Worm (Caenorhabditis elegans) whole organism, young adult: ENCODE data around the gene D1086.2.

Source experiments
- B0035.1 ChIP-seq: sonication (generic microtip); optimal IDR thresholded peaks from 2 replicates; lab custom pipeline; 2016; ENCODE audit warnings: missing genetic modification characterization, mild to moderate bottlenecking, missing compliant biosample characterization, missing genotype, missing genetic modification reagents
- B0261.1 ChIP-seq: sonication (generic microtip); optimal IDR thresholded peaks from 2 replicates; lab custom pipeline; 2016; ENCODE audit warnings: mild to moderate bottlenecking, missing genetic modification characterization, moderate library complexity, missing compliant biosample characterization
- F10E7.11 ChIP-seq: sonication (generic microtip); optimal IDR thresholded peaks from 2 replicates; lab custom pipeline; 2017; ENCODE audit warnings: mild to moderate bottlenecking, missing genetic modification characterization, moderate library complexity, missing compliant biosample characterization
- F39B2.1 ChIP-seq: fragments of 200-800 bp; sonication (Bioruptor generic); IDR thresholded peaks from 2 replicates; pipeline ENCODE4 v1.3.6; 2022; ENCODE audit warnings: missing genetic modification reagents, missing genetic modification characterization, missing compliant biosample characterization
- F57A8.1 ChIP-seq: fragments of 200-800 bp; sonication (Bioruptor generic); optimal IDR thresholded peaks from 2 replicates; lab custom pipeline; 2018; ENCODE audit warnings: mild to moderate bottlenecking, missing genetic modification characterization, moderate library complexity, missing compliant biosample characterization
- F57C9.4 ChIP-seq: sonication (generic microtip); optimal IDR thresholded peaks from 2 replicates; lab custom pipeline; 2017; ENCODE audit warnings: mild to moderate bottlenecking, missing genetic modification characterization, missing compliant biosample characterization
- K12H6.12 ChIP-seq: fragments of 200-800 bp; sonication (Bioruptor generic); optimal IDR thresholded peaks from 2 replicates; lab custom pipeline; 2018; ENCODE audit warnings: mild to moderate bottlenecking, missing genetic modification characterization, missing compliant biosample characterization
- Y56A3A.18 ChIP-seq: fragments of 200-800 bp; sonication (Bioruptor generic); IDR thresholded peaks from 2 replicates; pipeline ENCODE4 v1.3.6; 2022; ENCODE audit warnings: missing genetic modification reagents, missing genetic modification characterization, missing compliant biosample characterization
- ZK185.1 ChIP-seq: sonication (generic microtip); optimal IDR thresholded peaks from 2 replicates; lab custom pipeline; 2016; ENCODE audit warnings: mild to moderate bottlenecking, missing genetic modification characterization, missing compliant biosample characterization; ENCODE audit not compliant: poor library complexity, severe bottlenecking
- akir-1 ChIP-seq: fragments of 200-800 bp; sonication (Bioruptor generic); optimal IDR thresholded peaks from 2 replicates; lab custom pipeline; 2018; ENCODE audit warnings: mild to moderate bottlenecking, missing genetic modification characterization, moderate library complexity, missing compliant biosample characterization
- aptf-2 ChIP-seq: fragments of 200-800 bp; sonication (Bioruptor generic); conservative IDR thresholded peaks from 2 replicates; pipeline ENCODE4 v1.3.6; 2022; ENCODE audit warnings: missing genetic modification reagents, missing genetic modification characterization, missing compliant biosample characterization
- atf-7 ChIP-seq: sonication (generic microtip); optimal IDR thresholded peaks from 2 replicates; lab custom pipeline; 2017; ENCODE audit warnings: mild to moderate bottlenecking, missing genetic modification characterization, missing compliant biosample characterization
- athp-1 ChIP-seq: sonication (generic microtip); optimal IDR thresholded peaks from 2 replicates; lab custom pipeline; 2017; ENCODE audit warnings: mild to moderate bottlenecking, missing genetic modification characterization, missing compliant biosample characterization
- ccch-3 ChIP-seq: fragments of 200-800 bp; sonication (Bioruptor generic); optimal IDR thresholded peaks from 2 replicates; lab custom pipeline; 2018; ENCODE audit warnings: mild to moderate bottlenecking, missing genetic modification characterization, missing compliant biosample characterization
- cebp-2 ChIP-seq: fragments of 200-800 bp; sonication (Bioruptor generic); IDR thresholded peaks from 2 replicates; pipeline ENCODE4 v1.3.6; 2022; ENCODE audit warnings: missing genetic modification characterization, missing compliant biosample characterization
- ceh-100 ChIP-seq: fragments of 200-800 bp; sonication (Bioruptor generic); IDR thresholded peaks from 2 replicates; pipeline ENCODE4 v1.3.6; 2022; ENCODE audit warnings: missing genetic modification reagents, missing genetic modification characterization, missing compliant biosample characterization
- ceh-40 ChIP-seq: fragments of 200-800 bp; sonication (Bioruptor generic); IDR thresholded peaks from 2 replicates; pipeline ENCODE4 v1.3.6; 2022; ENCODE audit warnings: missing genetic modification characterization, missing compliant biosample characterization
- ceh-58 ChIP-seq: fragments of 200-800 bp; sonication (Bioruptor generic); IDR thresholded peaks from 2 replicates; pipeline ENCODE4 v1.3.6; 2022; ENCODE audit warnings: missing genetic modification characterization, missing compliant biosample characterization
- ceh-79 ChIP-seq: sonication (generic microtip); optimal IDR thresholded peaks from 2 replicates; lab custom pipeline; 2017; ENCODE audit warnings: mild to moderate bottlenecking, missing genetic modification characterization, missing compliant biosample characterization
- egl-18 ChIP-seq: fragments of 200-800 bp; sonication (Bioruptor generic); IDR thresholded peaks from 2 replicates; pipeline ENCODE4 v1.3.6; 2022; ENCODE audit warnings: missing genetic modification reagents, missing genetic modification characterization, missing compliant biosample characterization
- ekl-4 ChIP-seq: fragments of 200-800 bp; sonication (Bioruptor generic); IDR thresholded peaks from 2 replicates; pipeline ENCODE4 v1.3.6; 2022; ENCODE audit warnings: missing genetic modification reagents, missing genetic modification characterization, missing compliant biosample characterization
- ets-4 ChIP-seq: fragments of 200-800 bp; sonication (Bioruptor generic); optimal IDR thresholded peaks from 2 replicates; lab custom pipeline; 2018; ENCODE audit warnings: mild to moderate bottlenecking, missing genetic modification characterization, missing compliant biosample characterization
- hrde-1 ChIP-seq: sonication (generic microtip); optimal IDR thresholded peaks from 2 replicates; lab custom pipeline; 2016; ENCODE audit warnings: missing genetic modification characterization, mild to moderate bottlenecking, missing compliant biosample characterization, moderate library complexity, missing genotype, missing genetic modification reagents, borderline replicate concordance
- let-526 ChIP-seq: fragments of 200-800 bp; sonication (Bioruptor generic); IDR thresholded peaks from 2 replicates; pipeline ENCODE4 v1.3.6; 2022; ENCODE audit warnings: missing genetic modification reagents, missing genetic modification characterization, missing compliant biosample characterization
- let-607 ChIP-seq, 2 experiments: fragments of 200-800 bp in 1 of 2; sonication (Bioruptor generic) in 1 of 2; sonication (generic microtip) in 1 of 2; optimal IDR thresholded peaks; 2 replicates each; lab custom pipeline; 2016 to 2018; ENCODE audit warnings: mild to moderate bottlenecking in 2 of 2, missing compliant biosample characterization in 2 of 2, missing genetic modification characterization in 2 of 2, moderate library complexity in 2 of 2, missing genotype in 1 of 2
- lin-26 ChIP-seq: fragments of 200-800 bp; sonication (Bioruptor generic); IDR thresholded peaks from 2 replicates; pipeline ENCODE4 v1.3.6; 2022; ENCODE audit warnings: missing genetic modification reagents, missing genetic modification characterization, missing compliant biosample characterization
- lin-54 ChIP-seq: fragments of 200-800 bp; sonication (Bioruptor generic); optimal IDR thresholded peaks from 2 replicates; lab custom pipeline; 2018; ENCODE audit warnings: mild to moderate bottlenecking, missing genetic modification characterization, missing compliant biosample characterization
- lir-1 ChIP-seq: fragments of 200-800 bp; sonication (Bioruptor generic); conservative IDR thresholded peaks from 2 replicates; pipeline ENCODE4 v1.3.6; 2022; ENCODE audit warnings: missing genetic modification reagents, missing genetic modification characterization, missing compliant biosample characterization
- lsl-1 ChIP-seq: fragments of 200-800 bp; sonication (Bioruptor generic); optimal IDR thresholded peaks from 2 replicates; lab custom pipeline; 2018; ENCODE audit warnings: mild to moderate bottlenecking, missing genetic modification characterization, moderate library complexity, missing compliant biosample characterization
- madf-10 ChIP-seq: sonication (generic microtip); optimal IDR thresholded peaks from 2 replicates; lab custom pipeline; 2016; ENCODE audit warnings: mild to moderate bottlenecking, missing genetic modification characterization, missing compliant biosample characterization
- madf-3 ChIP-seq: fragments of 200-800 bp; sonication (Bioruptor generic); IDR thresholded peaks from 2 replicates; pipeline ENCODE4 v1.3.6; 2022; ENCODE audit warnings: missing genetic modification reagents, missing genetic modification characterization, missing compliant biosample characterization
- madf-6 ChIP-seq: fragments of 200-800 bp; sonication (Bioruptor generic); IDR thresholded peaks from 2 replicates; pipeline ENCODE4 v1.3.6; 2022; ENCODE audit warnings: missing genetic modification reagents, missing genetic modification characterization, missing compliant biosample characterization
- madf-8 ChIP-seq: fragments of 200-800 bp; sonication (Bioruptor generic); conservative IDR thresholded peaks from 2 replicates; pipeline ENCODE4 v1.3.6; 2022; ENCODE audit warnings: missing genetic modification reagents, missing genetic modification characterization, missing compliant biosample characterization
- nfya-2 ChIP-seq: fragments of 200-800 bp; sonication (Bioruptor generic); IDR thresholded peaks from 2 replicates; pipeline ENCODE4 v1.3.6; 2022; ENCODE audit warnings: missing genetic modification reagents, missing genetic modification characterization, missing compliant biosample characterization
- nfyb-1 ChIP-seq: fragments of 200-800 bp; sonication (Bioruptor generic); IDR thresholded peaks from 2 replicates; pipeline ENCODE4 v1.3.6; 2022; ENCODE audit warnings: missing genetic modification reagents, missing genetic modification characterization, missing compliant biosample characterization
- nhr-120 ChIP-seq: fragments of 200-800 bp; sonication (Bioruptor generic); IDR thresholded peaks from 2 replicates; pipeline ENCODE4 v1.3.6; 2022; ENCODE audit warnings: missing genetic modification characterization, missing compliant biosample characterization
- nhr-80 ChIP-seq: sonication (generic microtip); optimal IDR thresholded peaks from 2 replicates; lab custom pipeline; 2016; ENCODE audit warnings: missing genetic modification characterization, missing compliant biosample characterization
- rcor-1 ChIP-seq: fragments of 200-800 bp; sonication (Bioruptor generic); IDR thresholded peaks from 2 replicates; pipeline ENCODE4 v1.3.6; 2022; ENCODE audit warnings: missing genetic modification reagents, missing genetic modification characterization, missing compliant biosample characterization
- rec-8 ChIP-seq, 2 experiments: sonication (generic microtip); optimal IDR thresholded peaks; 2 replicates each; lab custom pipeline; 2016; ENCODE audit warnings: mild to moderate bottlenecking in 2 of 2, missing genetic modification characterization in 2 of 2, missing genetic modification reagents in 2 of 2, missing genotype in 2 of 2, missing biosample characterization in 1 of 2, missing compliant biosample characterization in 1 of 2, moderate library complexity in 1 of 2
- sea-2 ChIP-seq: fragments of 200-800 bp; sonication (Bioruptor generic); IDR thresholded peaks from 2 replicates; pipeline ENCODE4 v1.3.6; 2022; ENCODE audit warnings: missing genetic modification characterization, missing compliant biosample characterization
- snpc-1.3 ChIP-seq: sonication (generic microtip); optimal IDR thresholded peaks from 2 replicates; lab custom pipeline; 2017; ENCODE audit warnings: missing genetic modification characterization, mild to moderate bottlenecking, missing compliant biosample characterization, antibody characterized with exemption, moderate library complexity, missing genotype, missing genetic modification reagents; ENCODE audit not compliant: insufficient read depth
- somi-1 ChIP-seq: fragments of 200-800 bp; sonication (Bioruptor generic); optimal IDR thresholded peaks from 2 replicates; lab custom pipeline; 2018; ENCODE audit warnings: mild to moderate bottlenecking, missing genetic modification characterization, missing compliant biosample characterization
- tbp1 ChIP-seq: fragments of 200-800 bp; sonication (Bioruptor generic); optimal IDR thresholded peaks from 2 replicates; lab custom pipeline; 2018; ENCODE audit warnings: mild to moderate bottlenecking, missing genetic modification characterization, missing compliant biosample characterization
- unc-130 ChIP-seq: sonication (generic microtip); optimal IDR thresholded peaks from 2 replicates; lab custom pipeline; 2016; ENCODE audit warnings: missing genetic modification reagents, missing genetic modification characterization, missing compliant biosample characterization
- ztf-18 ChIP-seq: sonication (generic microtip); optimal IDR thresholded peaks from 2 replicates; lab custom pipeline; 2016; ENCODE audit warnings: missing genotype, mild to moderate bottlenecking, missing genetic modification characterization, missing compliant biosample characterization
- ztf-25 ChIP-seq: fragments of 200-800 bp; sonication (Bioruptor generic); IDR thresholded peaks from 2 replicates; pipeline ENCODE4 v1.3.6; 2022; ENCODE audit warnings: missing genetic modification reagents, missing genetic modification characterization, missing compliant biosample characterization
- ztf-28 ChIP-seq: fragments of 200-800 bp; sonication (Bioruptor generic); IDR thresholded peaks from 2 replicates; pipeline ENCODE4 v1.3.6; 2022; ENCODE audit warnings: missing genetic modification reagents, missing genetic modification characterization, missing compliant biosample characterization

The D1086.2 gene

DNA sequence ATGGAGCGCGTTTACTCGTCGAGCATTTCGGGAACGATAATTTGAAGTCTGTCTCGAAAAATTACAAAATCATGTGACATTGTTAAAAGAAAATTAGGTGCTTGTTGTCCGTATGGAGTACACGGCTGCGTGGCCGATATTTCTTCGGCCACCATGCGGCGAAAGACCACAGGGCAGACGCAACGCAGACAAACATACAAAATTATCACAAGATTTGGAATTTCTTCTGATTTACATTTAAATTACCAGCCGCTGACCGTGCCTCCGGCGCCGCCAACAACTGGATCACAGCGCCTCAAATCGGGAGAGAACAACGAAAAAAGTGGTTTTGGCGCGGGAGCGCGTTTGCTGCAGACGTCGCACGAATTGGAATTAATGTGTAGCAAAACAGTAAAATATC is 43.4 kb downstream of the D1086.2 start (continued):
- peak; percentile 91 for TF ChIP-seq athp-1 (tag; lab: Kevin White, UChicago)
- peak; percentile 57 to 79 for TF ChIP-seq rec-8 (tag; optimal IDR thresholded peaks at IDR 0.05; lab: Kevin White, UChicago)
- peak; percentile 93 for TF ChIP-seq Y56A3A.18 (GFP tag; lab: Robert Waterston, UW)
- peak; percentile 95 for TF ChIP-seq rcor-1
- TF ChIP-seq F57A8.1 (GFP tag; lab: Kevin White, UChicago): peak; percentile 34
- peak; percentile 83 for TF ChIP-seq lin-26 (GFP tag; lab: Robert Waterston, UW)
- TF ChIP-seq K12H6.12 (tag; lab: Kevin White, UChicago): peak; percentile 92
- peak; percentile 94 for TF ChIP-seq akir-1 (GFP tag; lab: Kevin White, UChicago)
- peak; percentile 62 for TF ChIP-seq B0035.1
- 0 out of 2 replicates have a peak, but pooled peaks have one; percentile 13 for TF ChIP-seq ceh-58 (GFP tag; lab: Robert Waterston, UW)
- TF ChIP-seq ztf-25 (GFP tag; lab: Robert Waterston, UW): peak; percentile 77; the same call in 1 of the 2 replicates
- TF ChIP-seq ets-4 (GFP tag; lab: Kevin White, UChicago): peak; percentile 41
- TF ChIP-seq F39B2.1 (GFP tag; lab: Robert Waterston, UW): 0 out of 2 replicates have a peak, but pooled peaks have one; percentile 42
- TF ChIP-seq F57C9.4 (tag; lab: Kevin White, UChicago): peak; percentile 87
- peak; percentile 55 to 92 for TF ChIP-seq let-607 (tag; optimal IDR thresholded peaks at IDR 0.05; lab: Kevin White, UChicago)
- peak; percentile 88 for TF ChIP-seq madf-10 (tag; lab: Kevin White, UChicago)
- peak; percentile 91 for TF ChIP-seq ztf-28 (GFP tag; lab: Robert Waterston, UW)
- TF ChIP-seq cebp-2 (GFP tag; lab: Robert Waterston, UW): 0 out of 2 replicates have a peak, but pooled peaks have one; percentile 27
- TF ChIP-seq lin-54 (GFP tag; lab: Kevin White, UChicago): peak; percentile 92
- TF ChIP-seq somi-1 (GFP tag; lab: Kevin White, UChicago): peak; percentile 84
- peak; percentile 47 for TF ChIP-seq F10E7.11 (tag; lab: Kevin White, UChicago)
- peak; percentile 97 for TF ChIP-seq nfyb-1
- TF ChIP-seq B0261.1 (tag; lab: Kevin White, UChicago): peak; percentile 17
- TF ChIP-seq nhr-80 (tag; lab: Kevin White, UChicago): peak; percentile 75
- TF ChIP-seq ZK185.1 (tag; lab: Kevin White, UChicago): peak; percentile 97
- peak; percentile 85 for TF ChIP-seq madf-6
- peak; percentile 95 for TF ChIP-seq egl-18 (GFP tag; lab: Robert Waterston, UW)
- peak; percentile 67 for TF ChIP-seq madf-8 (GFP tag; lab: Robert Waterston, UW)
- peak; percentile 93 for TF ChIP-seq sea-2
- TF ChIP-seq ekl-4 (GFP tag; lab: Robert Waterston, UW): peak; percentile 98
- peak; percentile 94 for TF ChIP-seq madf-3 (GFP tag; lab: Robert Waterston, UW)
- peak; percentile 29 for TF ChIP-seq lsl-1 (GFP tag; lab: Kevin White, UChicago)
- TF ChIP-seq ztf-18 (tag; lab: Kevin White, UChicago): peak; percentile 55
- TF ChIP-seq aptf-2: peak; percentile 91
- TF ChIP-seq let-526 (GFP tag; lab: Robert Waterston, UW): peak; percentile 98
- TF ChIP-seq hrde-1 (tag; lab: Kevin White, UChicago): peak; percentile 8
- TF ChIP-seq nhr-120 (GFP tag; lab: Robert Waterston, UW): peak; percentile 83; the same call in 1 of the 2 replicates
- TF ChIP-seq nfya-2 (GFP tag; lab: Robert Waterston, UW): 0 out of 2 replicates have a peak, but pooled peaks have one; percentile 40
- TF ChIP-seq atf-7 (tag; lab: Kevin White, UChicago): peak; percentile 95
- TF ChIP-seq lir-1: peak; percentile 97
- peak; percentile 68 for TF ChIP-seq ceh-79
- TF ChIP-seq unc-130 (GFP tag; lab: Kevin White, UChicago): peak; percentile 60
- peak; percentile 94 for TF ChIP-seq ceh-100 (GFP tag; lab: Robert Waterston, UW)
- TF ChIP-seq ccch-3 (GFP tag; lab: Kevin White, UChicago): peak; percentile 92
- TF ChIP-seq ceh-40: 0 out of 2 replicates have a peak, but pooled peaks have one; percentile 25
- peak; percentile 19 for TF ChIP-seq snpc-1.3 (tag; lab: Kevin White, UChicago)
- TF ChIP-seq tbp1: peak; percentile 68
